Worm (Caenorhabditis elegans) whole organism, late embryonic: ENCODE results near the gene K07F5.12.

ENCODE experiments used
- F13H6.1 ChIP-seq: sonication (generic microtip); optimal IDR thresholded peaks from 2 replicates; lab custom pipeline; 2016; ENCODE audit warnings: missing genetic modification characterization, missing compliant biosample characterization
- ceh-34 ChIP-seq: sonication (generic microtip); optimal IDR thresholded peaks from 2 replicates; lab custom pipeline; 2016; ENCODE audit warnings: mild to moderate bottlenecking, missing genetic modification characterization, missing compliant biosample characterization
- ceh-6 ChIP-seq: fragments of 200-800 bp; sonication (Bioruptor generic); optimal IDR thresholded peaks from 2 replicates; lab custom pipeline; 2018; ENCODE audit warnings: mild to moderate bottlenecking, missing genetic modification characterization, missing compliant biosample characterization
- dmd-4 ChIP-seq: sonication (generic microtip); optimal IDR thresholded peaks from 2 replicates; lab custom pipeline; 2016; ENCODE audit warnings: borderline replicate concordance, missing genetic modification characterization, missing compliant biosample characterization
- eyg-1 ChIP-seq: sonication (generic microtip); optimal IDR thresholded peaks from 2 replicates; lab custom pipeline; 2016; ENCODE audit warnings: missing genotype, missing genetic modification characterization, missing compliant biosample characterization
- lin-11 ChIP-seq: fragments of 200-800 bp; sonication (Bioruptor generic); optimal IDR thresholded peaks from 2 replicates; lab custom pipeline; 2018; ENCODE audit warnings: mild to moderate bottlenecking, missing genetic modification characterization, missing compliant biosample characterization
- nhr-11 ChIP-seq: fragments of 150-350 bp; optimal IDR thresholded peaks from 2 replicates; lab custom pipeline; 2014; ENCODE audit warnings: missing biosample characterization, missing genetic modification characterization
- odd-2 ChIP-seq: sonication (generic microtip); optimal IDR thresholded peaks from 2 replicates; lab custom pipeline; 2017; ENCODE audit warnings: antibody characterized with exemption, mild to moderate bottlenecking, missing genetic modification characterization, missing compliant biosample characterization
- pag-3 ChIP-seq: sonication (generic microtip); optimal IDR thresholded peaks from 2 replicates; lab custom pipeline; 2016; ENCODE audit warnings: missing compliant biosample characterization, missing genetic modification characterization, borderline replicate concordance
- pha-4 ChIP-seq: fragments of 150-350 bp; optimal IDR thresholded peaks from 2 replicates; lab custom pipeline; 2018; ENCODE audit warnings: missing biosample characterization, missing genetic modification reagents, missing genetic modification characterization

- TF ChIP-seq eyg-1 (tag; lab: Kevin White, UChicago), result no peak
- no peak for TF ChIP-seq pha-4
- no peak for TF ChIP-seq dmd-4
- TF ChIP-seq odd-2 (tag; lab: Kevin White, UChicago), result no peak
- TF ChIP-seq pag-3, result no peak
- no peak for TF ChIP-seq ceh-34 (tag; lab: Kevin White, UChicago)
- no peak for TF ChIP-seq nhr-11 (tag; lab: Kevin White, UChicago)
- no peak for TF ChIP-seq lin-11
- no peak for TF ChIP-seq ceh-6 (GFP tag; lab: Kevin White, UChicago)
- TF ChIP-seq F13H6.1 (tag; lab: Kevin White, UChicago), result no peak
Observed at ce11 chrIV:9867915-9868314, 12.1 kb downstream of the K07F5.12 start.
